Fruit fly (Drosophila melanogaster) whole organism, embryonic: Measurements from ENCODE around the gene senju.

Source experiments
- BEAF-32 ChIP-seq: fragments of 200-800 bp; sonication (Bioruptor generic); optimal IDR thresholded peaks from 3 replicates; lab custom pipeline; 2017; ENCODE audit warnings: missing biosample characterization, missing genetic modification characterization, mild to moderate bottlenecking, moderate library complexity, missing genetic modification reagents
- Blimp-1 ChIP-seq: fragments of 200-800 bp; sonication (Bioruptor generic); optimal IDR thresholded peaks from 3 replicates; lab custom pipeline; 2018; ENCODE audit warnings: missing biosample characterization, missing genetic modification characterization, mild to moderate bottlenecking, moderate library complexity, missing genetic modification reagents
- CG10431 ChIP-seq: fragments of 200-800 bp; sonication (Bioruptor generic); optimal IDR thresholded peaks from 3 replicates; lab custom pipeline; 2018; ENCODE audit warnings: missing biosample characterization, mild to moderate bottlenecking, missing genetic modification characterization
- CG12769 ChIP-seq: fragments of 200-800 bp; sonication (Bioruptor generic); optimal IDR thresholded peaks from 2 replicates; lab custom pipeline; 2019; ENCODE audit warnings: missing biosample characterization, mild to moderate bottlenecking, missing genetic modification characterization, moderate library complexity
- CG13287 ChIP-seq: fragments of 200-800 bp; sonication (Bioruptor generic); IDR thresholded peaks from 2 replicates; pipeline ENCODE4 v1.3.6; 2022; ENCODE audit warnings: missing biosample characterization, missing genetic modification characterization; ENCODE audit not compliant: partially characterized antibody
- CG14710 ChIP-seq: fragments of 200-800 bp; sonication (Bioruptor generic); optimal IDR thresholded peaks from 3 replicates; lab custom pipeline; 2019; ENCODE audit warnings: missing biosample characterization, mild to moderate bottlenecking, missing genetic modification characterization, moderate library complexity
- CG14860 ChIP-seq: fragments of 200-800 bp; sonication (Bioruptor generic); IDR thresholded peaks from 3 replicates; pipeline ENCODE4 v1.3.6; 2022; ENCODE audit warnings: missing biosample characterization, missing genetic modification characterization; ENCODE audit not compliant: partially characterized antibody
- CG15601 ChIP-seq: fragments of 200-800 bp; sonication (Bioruptor generic); optimal IDR thresholded peaks from 3 replicates; lab custom pipeline; 2019; ENCODE audit warnings: missing biosample characterization, mild to moderate bottlenecking, missing genetic modification characterization, moderate library complexity
- CG17361 ChIP-seq: fragments of 200-800 bp; sonication (Bioruptor generic); IDR thresholded peaks from 3 replicates; pipeline ENCODE4 v1.3.6; 2022; ENCODE audit warnings: missing biosample characterization, missing genetic modification characterization
- CG17802 ChIP-seq: fragments of 200-800 bp; sonication (Bioruptor generic); optimal IDR thresholded peaks from 2 replicates; lab custom pipeline; 2018; ENCODE audit warnings: missing biosample characterization, mild to moderate bottlenecking, missing genetic modification characterization, moderate library complexity
- CG2875 ChIP-seq: fragments of 200-800 bp; sonication (Bioruptor generic); optimal IDR thresholded peaks from 2 replicates; lab custom pipeline; 2017; ENCODE audit warnings: missing biosample characterization, mild to moderate bottlenecking, missing genetic modification characterization, missing genetic modification reagents
- CG33213 ChIP-seq: fragments of 200-800 bp; sonication (Bioruptor generic); optimal IDR thresholded peaks from 3 replicates; lab custom pipeline; 2016; ENCODE audit warnings: missing biosample characterization, missing genetic modification characterization
- CG34422 ChIP-seq: fragments of 200-800 bp; sonication (Bioruptor generic); IDR thresholded peaks from 3 replicates; pipeline ENCODE4 v1.3.6; 2022; ENCODE audit warnings: missing biosample characterization, missing genetic modification characterization
- CG7963 ChIP-seq: fragments of 200-800 bp; sonication (Bioruptor generic); IDR thresholded peaks from 3 replicates; pipeline ENCODE4 v1.3.6; 2022; ENCODE audit warnings: missing biosample characterization, missing genetic modification characterization; ENCODE audit not compliant: partially characterized antibody
- CG8089 ChIP-seq: fragments of 200-800 bp; sonication (Bioruptor generic); optimal IDR thresholded peaks from 3 replicates; lab custom pipeline; 2016; ENCODE audit warnings: missing biosample characterization, missing genetic modification characterization
- CG8388 ChIP-seq: fragments of 200-800 bp; sonication (Bioruptor generic); optimal IDR thresholded peaks from 2 replicates; lab custom pipeline; 2019; ENCODE audit warnings: missing biosample characterization, mild to moderate bottlenecking, missing genetic modification characterization, moderate library complexity
- CG8944 ChIP-seq: fragments of 200-800 bp; sonication (Bioruptor generic); optimal IDR thresholded peaks from 3 replicates; lab custom pipeline; 2016; ENCODE audit warnings: missing biosample characterization, missing genetic modification characterization
- CHES-1-like ChIP-seq: fragments of 200-800 bp; sonication (Bioruptor generic); optimal IDR thresholded peaks from 2 replicates; lab custom pipeline; 2016; ENCODE audit warnings: missing biosample characterization, missing genetic modification characterization
- D19B ChIP-seq: fragments of 200-800 bp; sonication (Bioruptor generic); optimal IDR thresholded peaks from 2 replicates; lab custom pipeline; 2017; ENCODE audit warnings: missing biosample characterization, mild to moderate bottlenecking, missing genetic modification characterization
- Dad ChIP-seq: fragments of 200-800 bp; sonication (Bioruptor generic); optimal IDR thresholded peaks from 3 replicates; lab custom pipeline; 2016; ENCODE audit warnings: missing biosample characterization, missing genetic modification characterization
- Dbx ChIP-seq: fragments of 200-800 bp; sonication (Bioruptor generic); IDR thresholded peaks from 3 replicates; pipeline ENCODE4 v1.3.6; 2022; ENCODE audit warnings: missing biosample characterization, missing genetic modification characterization
- Dp ChIP-seq: fragments of 200-800 bp; sonication (Bioruptor generic); optimal IDR thresholded peaks from 2 replicates; lab custom pipeline; 2018; ENCODE audit warnings: missing biosample characterization, mild to moderate bottlenecking, missing genetic modification characterization, moderate library complexity
- HLH4C ChIP-seq: fragments of 200-800 bp; sonication (Bioruptor generic); IDR thresholded peaks from 3 replicates; pipeline ENCODE4 v1.3.6; 2022; ENCODE audit warnings: missing biosample characterization, missing genetic modification characterization; ENCODE audit not compliant: partially characterized antibody
- Hr78 ChIP-seq, 2 experiments: fragments of 200-800 bp in 1 of 2; fragments of >200 bp in 1 of 2; sonication (Bioruptor generic) in 1 of 2; optimal IDR thresholded peaks; 2 replicates each; lab custom pipeline; 2017 to 2019; ENCODE audit warnings: missing biosample characterization in 2 of 2, missing genetic modification characterization in 2 of 2, mild to moderate bottlenecking in 1 of 2, moderate library complexity in 1 of 2
- MTF-1 ChIP-seq: fragments of 200-800 bp; sonication (Bioruptor generic); optimal IDR thresholded peaks from 2 replicates; lab custom pipeline; 2018; ENCODE audit warnings: missing biosample characterization, mild to moderate bottlenecking, missing genetic modification characterization, borderline replicate concordance
- Meics ChIP-seq: fragments of 200-800 bp; sonication (Bioruptor generic); optimal IDR thresholded peaks from 2 replicates; lab custom pipeline; 2017; ENCODE audit warnings: missing biosample characterization, mild to moderate bottlenecking, missing genetic modification characterization
- Sry-β ChIP-seq: fragments of 200-800 bp; sonication (Bioruptor generic); optimal IDR thresholded peaks from 2 replicates; lab custom pipeline; 2018; ENCODE audit warnings: missing biosample characterization, mild to moderate bottlenecking, missing genetic modification characterization, moderate library complexity
- amos ChIP-seq: fragments of 200-800 bp; sonication (Bioruptor generic); IDR thresholded peaks from 2 replicates; pipeline ENCODE4 v1.3.6; 2022; ENCODE audit warnings: missing biosample characterization, missing genetic modification characterization; ENCODE audit not compliant: partially characterized antibody
- cad ChIP-seq: fragments of >200 bp; optimal IDR thresholded peaks from 2 replicates; lab custom pipeline; 2017; ENCODE audit warnings: missing biosample characterization, missing genetic modification characterization
- crp ChIP-seq, 2 experiments: fragments of 200-800 bp; sonication (Bioruptor generic); optimal IDR thresholded peaks; 2 replicates in 1 of 2; 3 replicates in 1 of 2; lab custom pipeline; 2017; ENCODE audit warnings: missing biosample characterization in 2 of 2, missing genetic modification characterization in 2 of 2, mild to moderate bottlenecking in 1 of 2, moderate library complexity in 1 of 2
- eve ChIP-seq, 2 experiments: fragments of >200 bp; optimal IDR thresholded peaks; 2 replicates each; lab custom pipeline; 2017; ENCODE audit warnings: missing biosample characterization in 2 of 2, missing genetic modification characterization in 2 of 2
- exex ChIP-seq: fragments of 200-800 bp; sonication (Bioruptor generic); optimal IDR thresholded peaks from 4 replicates; lab custom pipeline; 2018; ENCODE audit warnings: missing biosample characterization, mild to moderate bottlenecking, missing genetic modification characterization, moderate library complexity
- gce ChIP-seq: fragments of 200-800 bp; sonication (Bioruptor generic); IDR thresholded peaks from 3 replicates; pipeline ENCODE4 v1.3.6; 2022; ENCODE audit warnings: missing biosample characterization, missing genetic modification characterization
- grau ChIP-seq: fragments of 200-800 bp; optimal IDR thresholded peaks from 3 replicates; lab custom pipeline; 2019; ENCODE audit warnings: missing biosample characterization, mild to moderate bottlenecking, missing genetic modification characterization, moderate library complexity
- hkb ChIP-seq, 2 experiments: fragments of 200-800 bp in 1 of 2; fragments of >200 bp in 1 of 2; sonication (Bioruptor generic) in 1 of 2; IDR thresholded peaks in 1 of 2; optimal IDR thresholded peaks in 1 of 2; 2 replicates each; pipeline versions ENCODE4 v1.3.6 to Lab custom; 2017 to 2022; ENCODE audit warnings: missing biosample characterization in 1 of 2, missing genetic modification characterization in 1 of 2
- ind ChIP-seq: fragments of 200-800 bp; sonication (Bioruptor generic); optimal IDR thresholded peaks from 3 replicates; lab custom pipeline; 2016; ENCODE audit warnings: missing biosample characterization, missing genetic modification characterization
- inv ChIP-seq: fragments of 200-800 bp; sonication (Bioruptor generic); IDR thresholded peaks from 2 replicates; pipeline ENCODE4 v1.3.6; 2022; ENCODE audit warnings: missing biosample characterization, missing genetic modification characterization; ENCODE audit not compliant: partially characterized antibody
- jumu ChIP-seq: fragments of 200-800 bp; sonication (Bioruptor generic); optimal IDR thresholded peaks from 3 replicates; lab custom pipeline; 2016; ENCODE audit warnings: missing biosample characterization, missing genetic modification characterization
- knrl ChIP-seq: fragments of 200-800 bp; sonication (Bioruptor generic); IDR thresholded peaks from 3 replicates; pipeline ENCODE4 v1.3.6; 2022; ENCODE audit warnings: missing biosample characterization, missing genetic modification characterization; ENCODE audit not compliant: partially characterized antibody
- lilli ChIP-seq: fragments of 200-800 bp; sonication (Bioruptor generic); optimal IDR thresholded peaks from 3 replicates; lab custom pipeline; 2016; ENCODE audit warnings: missing biosample characterization, missing genetic modification characterization
- mam ChIP-seq: fragments of 200-800 bp; sonication (Bioruptor generic); optimal IDR thresholded peaks from 3 replicates; lab custom pipeline; 2016; ENCODE audit warnings: missing biosample characterization, missing genetic modification characterization
- mld ChIP-seq: fragments of 200-800 bp; sonication (Bioruptor generic); IDR thresholded peaks from 3 replicates; pipeline ENCODE4 v1.3.6; 2022; ENCODE audit warnings: missing biosample characterization, missing genetic modification characterization; ENCODE audit not compliant: partially characterized antibody
- sens ChIP-seq: fragments of 200-800 bp; sonication (Bioruptor generic); peaks from one replicate; lab custom pipeline; 2016; ENCODE audit warnings: missing biosample characterization, missing genetic modification characterization
- sima ChIP-seq: fragments of 200-800 bp; sonication (Bioruptor generic); optimal IDR thresholded peaks from 2 replicates; lab custom pipeline; 2016; ENCODE audit warnings: missing biosample characterization, missing genetic modification characterization
- vvl ChIP-seq: fragments of 200-800 bp; sonication (Bioruptor generic); IDR thresholded peaks from 2 replicates; pipeline ENCODE4 v1.3.6; 2022; ENCODE audit warnings: missing biosample characterization, missing genetic modification characterization
- zen ChIP-seq: fragments of 200-800 bp; sonication (Bioruptor generic); optimal IDR thresholded peaks from 3 replicates; lab custom pipeline; 2018; ENCODE audit warnings: missing biosample characterization, mild to moderate bottlenecking, missing genetic modification characterization, moderate library complexity
- zen2 ChIP-seq: fragments of 200-800 bp; sonication (Bioruptor generic); IDR thresholded peaks from 3 replicates; pipeline ENCODE4 v1.3.6; 2022; ENCODE audit warnings: missing biosample characterization, missing genetic modification characterization; ENCODE audit not compliant: partially characterized antibody

Gene senju

dm6 chr2L:5054953-5055352 is 2.3 kb downstream of the senju start, which contains the start of the genes CG14036 and His3.3A (continued):
- TF ChIP-seq Blimp-1 (GFP tag; lab: Kevin White, UChicago) (peak; percentile 69), sima (no peak), hkb (optimal IDR thresholded peaks at IDR 0.05; lab: Kevin White, UChicago) (no peak), hkb (GFP tag; IDR thresholded peaks at IDR 0.05; lab: Robert Waterston, UW) (no peak), Hr78 (GFP tag; optimal IDR thresholded peaks at IDR 0.05; lab: Kevin White, UChicago) (no peak), inv (peak; percentile 43; the same call in 1 of the 2 replicates), CG14860 (GFP tag; lab: Robert Waterston, UW) (peak; percentile 58; the same call in 2 of the 3 replicates), CG7963 (GFP tag; lab: Robert Waterston, UW) (0 out of 3 replicates have a peak, but pooled peaks have one; percentile 20), crp (GFP tag; optimal IDR thresholded peaks at IDR 0.05; lab: Kevin White, UChicago) (peak in 1 of 2 experiments; percentile 77), CG17802 (tag; lab: Kevin White, UChicago) (peak; percentile 6), CG10431 (GFP tag; lab: Kevin White, UChicago) (peak; percentile 42), CG2875 (GFP tag; lab: Kevin White, UChicago) (no peak), jumu (peak; percentile 24), mam (GFP tag; lab: Kevin White, UChicago) (no peak), CG34422 (peak; percentile 75; the same call in 2 of the 3 replicates), amos (GFP tag; lab: Robert Waterston, UW) (peak; percentile 64; the same call in 1 of the 2 replicates), knrl (GFP tag; lab: Robert Waterston, UW) (peak; percentile 52; the same call in 2 of the 3 replicates), zen (peak; percentile 25), CG13287 (GFP tag; lab: Robert Waterston, UW) (peak; percentile 81), zen2 (GFP tag; lab: Robert Waterston, UW) (peak; percentile 52; the same call in 2 of the 3 replicates), Meics (GFP tag; lab: Kevin White, UChicago) (no peak), MTF-1 (no peak), CG8089 (no peak), grau (tag; lab: Kevin White, UChicago) (peak; percentile 15), cad (GFP tag; lab: Kevin White, UChicago) (no peak), gce (0 out of 3 replicates have a peak, but pooled peaks have one; percentile 16), eve (GFP tag; optimal IDR thresholded peaks at IDR 0.05; lab: Kevin White, UChicago) (no peak), BEAF-32 (GFP tag; lab: Kevin White, UChicago) (peak; percentile 59), CG17361 (GFP tag; lab: Robert Waterston, UW) (peak; percentile 40; the same call in 1 of the 3 replicates), sens (GFP tag; lab: Kevin White, UChicago) (peak; percentile 83), Dbx (GFP tag; lab: Robert Waterston, UW) (0 out of 3 replicates have a peak, but pooled peaks have one; percentile 18), lilli (GFP tag; lab: Kevin White, UChicago) (peak; percentile 38), mld (GFP tag; lab: Robert Waterston, UW) (0 out of 3 replicates have a peak, but pooled peaks have one; percentile 41), CG8944 (GFP tag; lab: Kevin White, UChicago) (no peak), ind (no peak), Dp (GFP tag; lab: Kevin White, UChicago) (peak; percentile 88), D19B (no peak), CG12769 (tag; lab: Kevin White, UChicago) (peak; percentile 20), CHES-1-like (GFP tag; lab: Kevin White, UChicago) (peak; percentile 53), CG14710 (peak; percentile 97), CG15601 (tag; lab: Kevin White, UChicago) (peak; percentile 23), vvl (GFP tag; lab: Robert Waterston, UW) (0 out of 2 replicates have a peak, but pooled peaks have one; percentile 47), CG8388 (GFP tag; lab: Kevin White, UChicago) (no peak), exex (tag; lab: Kevin White, UChicago) (no peak), Sry-β (GFP tag; lab: Kevin White, UChicago) (peak; percentile 1), Dad (GFP tag; lab: Kevin White, UChicago) (peak; percentile 41), HLH4C (peak; percentile 79), CG33213 (no peak)
